Fruit fly (Drosophila melanogaster) whole organism, embryonic: ENCODE measurements around the gene CG43796.
A peak's percentile ranks its signal among the peaks of the same experiment; 100 is the strongest.

Experiments
- Antp ChIP-seq: fragments of 200-800 bp; sonication (Bioruptor generic); optimal IDR thresholded peaks from 3 replicates; lab custom pipeline; 2016; ENCODE audit warnings: missing biosample characterization, missing genetic modification characterization
- BtbVII ChIP-seq: fragments of 200-800 bp; sonication (Bioruptor generic); optimal IDR thresholded peaks from 3 replicates; lab custom pipeline; 2017; ENCODE audit warnings: missing biosample characterization, mild to moderate bottlenecking, missing genetic modification characterization
- C15 ChIP-seq: fragments of 200-800 bp; sonication (Bioruptor generic); IDR thresholded peaks from 3 replicates; pipeline ENCODE4 v1.3.6; 2022; ENCODE audit warnings: missing biosample characterization, missing genetic modification characterization
- CG10147 ChIP-seq: fragments of 200-800 bp; sonication (Bioruptor generic); optimal IDR thresholded peaks from 2 replicates; lab custom pipeline; 2019; ENCODE audit warnings: missing biosample characterization, mild to moderate bottlenecking, missing genetic modification characterization, moderate library complexity
- CG11696 ChIP-seq: fragments of 200-800 bp; sonication (Bioruptor generic); IDR thresholded peaks from 2 replicates; pipeline ENCODE4 v1.3.6; 2022; ENCODE audit warnings: missing biosample characterization, missing genetic modification characterization
- CG15073 ChIP-seq: fragments of 200-800 bp; sonication (Bioruptor generic); optimal IDR thresholded peaks from 2 replicates; lab custom pipeline; 2016; ENCODE audit warnings: missing biosample characterization, missing genetic modification characterization
- CG15479 ChIP-seq: fragments of 200-800 bp; sonication (Bioruptor generic); optimal IDR thresholded peaks from 3 replicates; lab custom pipeline; 2019; ENCODE audit warnings: missing biosample characterization, mild to moderate bottlenecking, missing genetic modification characterization, moderate library complexity
- CG1647 ChIP-seq: fragments of 200-800 bp; sonication (Bioruptor generic); optimal IDR thresholded peaks from 3 replicates; lab custom pipeline; 2016; ENCODE audit warnings: missing biosample characterization, missing genetic modification characterization
- CG16863 ChIP-seq: fragments of 200-800 bp; sonication (Bioruptor generic); optimal IDR thresholded peaks from 3 replicates; lab custom pipeline; 2016; ENCODE audit warnings: missing biosample characterization, missing genetic modification characterization
- CG17912 ChIP-seq: fragments of 200-800 bp; sonication (Bioruptor generic); optimal IDR thresholded peaks from 2 replicates; lab custom pipeline; 2018; ENCODE audit warnings: missing biosample characterization, mild to moderate bottlenecking, missing genetic modification characterization
- CG2129 ChIP-seq: fragments of 200-800 bp; sonication (Bioruptor generic); IDR thresholded peaks from 2 replicates; pipeline ENCODE4 v1.3.6; 2022; ENCODE audit warnings: missing biosample characterization, missing genetic modification characterization; ENCODE audit not compliant: partially characterized antibody
- CG2875 ChIP-seq: fragments of 200-800 bp; sonication (Bioruptor generic); optimal IDR thresholded peaks from 2 replicates; lab custom pipeline; 2017; ENCODE audit warnings: missing biosample characterization, mild to moderate bottlenecking, missing genetic modification characterization, missing genetic modification reagents
- CG2889 ChIP-seq: fragments of 200-800 bp; sonication (Bioruptor generic); IDR thresholded peaks from 3 replicates; pipeline ENCODE4 v1.3.6; 2022; ENCODE audit warnings: missing biosample characterization, missing genetic modification characterization
- CG3065 ChIP-seq: fragments of 200-800 bp; sonication (Bioruptor generic); optimal IDR thresholded peaks from 2 replicates; lab custom pipeline; 2016; ENCODE audit warnings: missing biosample characterization, missing genetic modification characterization
- CG32767 ChIP-seq: fragments of 200-800 bp; sonication (Bioruptor generic); IDR thresholded peaks from 2 replicates; pipeline ENCODE4 v1.3.6; 2022; ENCODE audit warnings: missing biosample characterization, missing genetic modification characterization
- CG7271 ChIP-seq: fragments of 200-800 bp; sonication (Bioruptor generic); optimal IDR thresholded peaks from 2 replicates; lab custom pipeline; 2018; ENCODE audit warnings: missing biosample characterization, mild to moderate bottlenecking, missing genetic modification characterization, moderate library complexity
- CG7928 ChIP-seq: fragments of 200-800 bp; sonication (Bioruptor generic); optimal IDR thresholded peaks from 2 replicates; lab custom pipeline; 2017; ENCODE audit warnings: missing biosample characterization, mild to moderate bottlenecking, missing genetic modification characterization
- CG9215 ChIP-seq: fragments of 200-800 bp; sonication (Bioruptor generic); IDR thresholded peaks from 2 replicates; pipeline ENCODE4 v1.3.6; 2022; ENCODE audit warnings: missing biosample characterization, missing genetic modification characterization
- CHES-1-like ChIP-seq: fragments of 200-800 bp; sonication (Bioruptor generic); optimal IDR thresholded peaks from 2 replicates; lab custom pipeline; 2016; ENCODE audit warnings: missing biosample characterization, missing genetic modification characterization
- Dbx ChIP-seq: fragments of 200-800 bp; sonication (Bioruptor generic); IDR thresholded peaks from 3 replicates; pipeline ENCODE4 v1.3.6; 2022; ENCODE audit warnings: missing biosample characterization, missing genetic modification characterization
- Dek ChIP-seq: fragments of 200-800 bp; sonication (Bioruptor generic); optimal IDR thresholded peaks from 3 replicates; lab custom pipeline; 2019; ENCODE audit warnings: missing biosample characterization, mild to moderate bottlenecking, missing genetic modification characterization, moderate library complexity
- Dfd ChIP-seq, 2 experiments: fragments of >200 bp; optimal IDR thresholded peaks; 2 replicates each; lab custom pipeline; 2017; ENCODE audit warnings: missing biosample characterization in 2 of 2, missing genetic modification characterization in 2 of 2
- HHEX ChIP-seq: fragments of 200-800 bp; sonication (Bioruptor generic); optimal IDR thresholded peaks from 3 replicates; lab custom pipeline; 2017; ENCODE audit warnings: missing biosample characterization, mild to moderate bottlenecking, missing genetic modification characterization, missing genetic modification reagents
- HLH3B ChIP-seq: fragments of 200-800 bp; sonication (Bioruptor generic); IDR thresholded peaks from 2 replicates; pipeline ENCODE4 v1.3.6; 2022; ENCODE audit warnings: missing biosample characterization, missing genetic modification characterization
- Myb ChIP-seq: fragments of 200-800 bp; sonication (Bioruptor generic); optimal IDR thresholded peaks from 2 replicates; lab custom pipeline; 2016; ENCODE audit warnings: missing biosample characterization, missing genetic modification characterization
- Optix ChIP-seq: fragments of 200-800 bp; sonication (Bioruptor generic); IDR thresholded peaks from 3 replicates; pipeline ENCODE4 v1.3.6; 2022; ENCODE audit warnings: missing biosample characterization, missing genetic modification characterization
- Pdp1 ChIP-seq, 2 experiments: fragments of 200-800 bp; sonication (Bioruptor generic); optimal IDR thresholded peaks; 3 replicates each; lab custom pipeline; 2016; ENCODE audit warnings: missing biosample characterization in 2 of 2, missing genetic modification characterization in 2 of 2, mild to moderate bottlenecking in 1 of 2, moderate library complexity in 1 of 2
- Ptx1 ChIP-seq: fragments of 200-800 bp; sonication (Bioruptor generic); IDR thresholded peaks from 2 replicates; pipeline ENCODE4 v1.3.6; 2022; ENCODE audit warnings: missing biosample characterization, missing genetic modification characterization
- Spps ChIP-seq: fragments of 200-800 bp; sonication (Bioruptor generic); optimal IDR thresholded peaks from 2 replicates; lab custom pipeline; 2018; ENCODE audit warnings: missing biosample characterization, mild to moderate bottlenecking, missing genetic modification characterization
- Ssrp ChIP-seq: fragments of 200-800 bp; sonication (Bioruptor generic); optimal IDR thresholded peaks from 2 replicates; lab custom pipeline; 2018; ENCODE audit warnings: missing biosample characterization, mild to moderate bottlenecking, missing genetic modification characterization, moderate library complexity
- TFAM ChIP-seq: fragments of 200-800 bp; sonication (Bioruptor generic); optimal IDR thresholded peaks from 2 replicates; lab custom pipeline; 2017; ENCODE audit warnings: missing biosample characterization, missing genetic modification characterization, inconsistent platforms
- Usf ChIP-seq: fragments of 200-800 bp; sonication (Bioruptor generic); optimal IDR thresholded peaks from 2 replicates; lab custom pipeline; 2017; ENCODE audit warnings: missing genotype, missing biosample characterization, missing genetic modification characterization
- dmrt11E ChIP-seq: fragments of 200-800 bp; sonication (Bioruptor generic); optimal IDR thresholded peaks from 3 replicates; lab custom pipeline; 2018; ENCODE audit warnings: missing biosample characterization, mild to moderate bottlenecking, missing genetic modification characterization, moderate library complexity
- dpn ChIP-seq, 2 experiments: fragments of 200-800 bp; sonication (Bioruptor generic); optimal IDR thresholded peaks; 3 replicates each; lab custom pipeline; 2016; ENCODE audit warnings: missing biosample characterization in 2 of 2, missing genetic modification characterization in 2 of 2
- gt ChIP-seq: fragments of 200-800 bp; sonication (Bioruptor generic); IDR thresholded peaks from 2 replicates; pipeline ENCODE4 v1.3.6; 2022; ENCODE audit warnings: missing biosample characterization, missing genetic modification characterization
- hb ChIP-seq: fragments of 200-800 bp; sonication (Bioruptor generic); IDR thresholded peaks from 3 replicates; pipeline ENCODE4 v1.3.6; 2022; ENCODE audit warnings: missing biosample characterization, missing genetic modification characterization; ENCODE audit not compliant: partially characterized antibody
- nau ChIP-seq: fragments of 200-800 bp; sonication (Bioruptor generic); optimal IDR thresholded peaks from 3 replicates; lab custom pipeline; 2017; ENCODE audit warnings: missing biosample characterization, mild to moderate bottlenecking, missing genetic modification characterization, missing genetic modification reagents
- nerfin-1 ChIP-seq: fragments of 200-800 bp; sonication (Bioruptor generic); optimal IDR thresholded peaks from 3 replicates; lab custom pipeline; 2019; ENCODE audit warnings: missing biosample characterization, mild to moderate bottlenecking, missing genetic modification characterization, moderate library complexity
- oc ChIP-seq: fragments of 200-800 bp; sonication (Bioruptor generic); optimal IDR thresholded peaks from 2 replicates; lab custom pipeline; 2018; ENCODE audit warnings: missing biosample characterization, mild to moderate bottlenecking, missing genetic modification characterization, moderate library complexity
- onecut ChIP-seq: fragments of 200-800 bp; sonication (Bioruptor generic); IDR thresholded peaks from 2 replicates; pipeline ENCODE4 v1.3.6; 2022; ENCODE audit warnings: missing biosample characterization, missing genetic modification characterization
- pita ChIP-seq: fragments of 200-800 bp; sonication (Bioruptor generic); optimal IDR thresholded peaks from 2 replicates; lab custom pipeline; 2017; ENCODE audit warnings: missing biosample characterization, mild to moderate bottlenecking, missing genetic modification characterization
- pros ChIP-seq: fragments of 200-800 bp; sonication (Bioruptor generic); optimal IDR thresholded peaks from 3 replicates; lab custom pipeline; 2019; ENCODE audit warnings: missing biosample characterization, mild to moderate bottlenecking, missing genetic modification characterization, moderate library complexity
- scrt ChIP-seq: fragments of 200-800 bp; sonication (Bioruptor generic); optimal IDR thresholded peaks from 2 replicates; lab custom pipeline; 2018; ENCODE audit warnings: missing biosample characterization, mild to moderate bottlenecking, missing genetic modification characterization, moderate library complexity
- ssp ChIP-seq: fragments of 200-800 bp; sonication (Bioruptor generic); IDR thresholded peaks from 2 replicates; pipeline ENCODE4 v1.3.6; 2022; ENCODE audit warnings: missing biosample characterization, missing genetic modification characterization
- sug ChIP-seq: fragments of 200-800 bp; optimal IDR thresholded peaks from 2 replicates; lab custom pipeline; 2019; ENCODE audit warnings: missing biosample characterization, mild to moderate bottlenecking, missing genetic modification characterization, moderate library complexity
- trem ChIP-seq: fragments of 200-800 bp; optimal IDR thresholded peaks from 3 replicates; lab custom pipeline; 2019; ENCODE audit warnings: missing biosample characterization, mild to moderate bottlenecking, missing genetic modification characterization, moderate library complexity
- trh ChIP-seq: fragments of 200-800 bp; sonication (Bioruptor generic); optimal IDR thresholded peaks from 2 replicates; lab custom pipeline; 2016; ENCODE audit warnings: missing biosample characterization, missing genetic modification characterization
- usp ChIP-seq: fragments of >200 bp; optimal IDR thresholded peaks from 2 replicates; lab custom pipeline; 2017; ENCODE audit warnings: missing biosample characterization, missing genetic modification characterization
- vnd ChIP-seq: fragments of 200-800 bp; sonication (Bioruptor generic); IDR thresholded peaks from 3 replicates; pipeline ENCODE4 v1.3.6; 2022; ENCODE audit warnings: missing biosample characterization, missing genetic modification characterization; ENCODE audit not compliant: partially characterized antibody
- vvl ChIP-seq: fragments of 200-800 bp; sonication (Bioruptor generic); IDR thresholded peaks from 2 replicates; pipeline ENCODE4 v1.3.6; 2022; ENCODE audit warnings: missing biosample characterization, missing genetic modification characterization
- zen2 ChIP-seq: fragments of 200-800 bp; sonication (Bioruptor generic); IDR thresholded peaks from 3 replicates; pipeline ENCODE4 v1.3.6; 2022; ENCODE audit warnings: missing biosample characterization, missing genetic modification characterization; ENCODE audit not compliant: partially characterized antibody

CG43796 gene

dm6 chr2L:8517256-8517694 is 35.1 kb downstream of the CG43796 start, which contains the start of the genes mRpL51 and Uba4 (continued):
- TF ChIP-seq CG15479 (no peak), Dbx (GFP tag; lab: Robert Waterston, UW) (no peak), dpn (GFP tag; optimal IDR thresholded peaks at IDR 0.05; lab: Kevin White, UChicago) (peak; percentile 31 to 51), CG16863 (GFP tag; lab: Kevin White, UChicago) (no peak), CG10147 (peak; percentile 6), C15 (GFP tag; lab: Robert Waterston, UW) (no peak), HHEX (GFP tag; lab: Kevin White, UChicago) (no peak), CG7271 (tag; lab: Kevin White, UChicago) (no peak), Ssrp (no peak), Spps (tag; lab: Kevin White, UChicago) (no peak), Antp (GFP tag; lab: Kevin White, UChicago) (no peak), Usf (GFP tag; lab: Kevin White, UChicago) (no peak), Dek (tag; lab: Kevin White, UChicago) (no peak), trem (tag; lab: Kevin White, UChicago) (peak; percentile 78), CG7928 (no peak), nerfin-1 (tag; lab: Kevin White, UChicago) (peak; percentile 79), usp (GFP tag; lab: Kevin White, UChicago) (no peak), oc (no peak), CHES-1-like (GFP tag; lab: Kevin White, UChicago) (peak; percentile 64), CG3065 (no peak), BtbVII (GFP tag; lab: Kevin White, UChicago) (no peak), sug (tag; lab: Kevin White, UChicago) (peak; percentile 31), onecut (GFP tag; lab: Robert Waterston, UW) (no peak), CG9215 (GFP tag; lab: Robert Waterston, UW) (no peak), CG2129 (GFP tag; lab: Robert Waterston, UW) (peak; percentile 11; the same call in 1 of the 2 replicates), pita (GFP tag; lab: Kevin White, UChicago) (no peak), pros (GFP tag; lab: Kevin White, UChicago) (no peak), zen2 (GFP tag; lab: Robert Waterston, UW) (peak; percentile 72; the same call in 2 of the 3 replicates), ssp (GFP tag; lab: Robert Waterston, UW) (no peak), vvl (GFP tag; lab: Robert Waterston, UW) (no peak; the same call in 1 of the 2 replicates), Dfd (GFP tag; optimal IDR thresholded peaks at IDR 0.05; lab: Kevin White, UChicago) (no peak), HLH3B (no peak), CG17912 (GFP tag; lab: Kevin White, UChicago) (no peak), Ptx1 (GFP tag; lab: Robert Waterston, UW) (no peak), nau (no peak), hb (GFP tag; lab: Robert Waterston, UW) (no peak), trh (GFP tag; lab: Kevin White, UChicago) (no peak), vnd (GFP tag; lab: Robert Waterston, UW) (peak; percentile 48; the same call in 1 of the 3 replicates), CG1647 (GFP tag; lab: Kevin White, UChicago) (no peak), CG32767 (GFP tag; lab: Robert Waterston, UW) (no peak), CG15073 (no peak), dmrt11E (tag; lab: Kevin White, UChicago) (peak; percentile 38), TFAM (GFP tag; lab: Kevin White, UChicago) (no peak), gt (GFP tag; lab: Robert Waterston, UW) (no peak), Optix (no peak), scrt (GFP tag; lab: Kevin White, UChicago) (no peak), CG2889 (no peak), CG11696 (GFP tag; lab: Robert Waterston, UW) (no peak), Pdp1 (GFP tag; optimal IDR thresholded peaks at IDR 0.05; lab: Kevin White, UChicago) (peak; percentile 37 to 89), Myb (peak; percentile 48), CG2875 (no peak)
